Worm (Caenorhabditis elegans): ENCODE data around the gene C55C3.7.

C55C3.7 gene

DNA sequence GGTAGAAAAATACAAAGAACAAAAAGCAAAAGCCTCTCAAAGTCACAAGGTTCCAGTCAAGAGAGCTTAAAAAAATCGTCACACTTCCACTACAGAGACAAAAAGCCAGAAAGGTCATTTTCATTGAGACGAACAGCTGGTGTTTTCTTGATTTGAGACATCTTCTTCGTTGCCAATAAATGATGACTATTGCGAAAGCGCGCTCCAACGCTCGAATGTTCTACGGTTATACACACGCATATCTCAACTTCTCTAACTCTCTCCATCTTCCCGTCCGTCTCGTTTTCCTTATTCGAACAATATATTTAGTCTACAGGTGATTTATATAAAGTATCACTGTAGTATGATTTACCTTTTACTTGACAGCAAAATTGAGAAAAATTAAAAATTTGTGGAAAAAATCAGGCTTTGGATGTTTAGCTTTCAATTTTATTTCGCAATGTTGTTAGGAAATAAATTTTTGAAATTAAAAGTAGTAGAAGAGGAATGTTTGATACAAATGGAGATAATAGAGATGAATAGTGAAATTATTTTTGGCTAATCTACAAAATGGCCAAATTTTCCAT, 17.0 kb downstream of the C55C3.7 start (continued):
- TF ChIP-seq daf-16 (GFP tag; optimal IDR thresholded peaks at IDR 0.05) (peak in 1 of 2 experiments; percentile 5), daf-16 (tag; optimal IDR thresholded peaks at IDR 0.05) (peak; percentile 15), dmd-9 (GFP tag; IDR thresholded peaks at IDR 0.05) (no peak), R02D3.7 (tag; optimal IDR thresholded peaks at IDR 0.05) (no peak), mxl-3 (GFP tag; optimal IDR thresholded peaks at IDR 0.05) (no peak), ama-1 (optimal IDR thresholded peaks at IDR 0.05) (no peak), gei-8 (GFP tag; optimal IDR thresholded peaks at IDR 0.05) (no peak), lin-13 (GFP tag; optimal IDR thresholded peaks at IDR 0.05) (peak; percentile 67), madf-5 (GFP tag; IDR thresholded peaks at IDR 0.05) (no peak), F37D6.2 (tag; optimal IDR thresholded peaks at IDR 0.05) (no peak), zip-11 (GFP tag; IDR thresholded peaks at IDR 0.05) (no peak), hlh-11 (tag; optimal IDR thresholded peaks at IDR 0.05) (peak; percentile 81), spr-1 (tag; optimal IDR thresholded peaks at IDR 0.05) (no peak), nhr-237 (tag; optimal IDR thresholded peaks at IDR 0.05) (no peak), madf-9 (GFP tag; conservative IDR thresholded peaks at IDR 0.05) (no peak), aha-1 (tag) (peak; percentile 97), ZK337.2 (GFP tag; IDR thresholded peaks at IDR 0.05) (no peak)

DNA sequence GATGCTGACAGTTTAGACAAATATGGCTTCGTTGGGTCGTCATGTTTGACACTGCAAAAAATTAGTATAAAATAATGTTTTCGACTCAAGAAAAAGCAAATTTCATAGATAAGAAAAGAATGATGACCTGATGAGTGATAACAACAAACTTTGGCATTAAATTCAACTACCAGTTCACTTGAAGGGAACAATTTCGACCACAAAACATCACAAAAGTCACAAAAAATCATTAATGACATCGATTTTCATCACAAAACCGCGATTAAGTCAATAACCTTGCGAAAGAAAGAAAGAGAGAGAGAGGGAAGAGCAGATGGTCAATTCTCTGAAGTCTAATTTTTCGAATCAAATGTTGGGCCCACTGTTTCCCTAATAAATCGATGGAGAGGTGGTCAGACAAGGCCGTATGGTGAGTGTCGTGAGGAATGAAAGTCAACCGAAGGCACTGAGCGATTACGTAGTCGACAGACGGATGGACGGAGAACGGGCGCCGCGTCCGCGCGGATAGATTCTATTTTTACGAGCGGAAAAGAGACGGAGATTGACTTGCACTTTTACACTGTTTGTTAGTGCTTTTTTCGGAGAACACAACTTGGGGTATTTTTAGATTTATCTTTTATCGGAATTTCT, 18.0 kb downstream of the C55C3.7 start, which contains the start of gene bec-1:
Gene bec-1 (minus strand): TSS at position 51 of the 630 bp plus-strand sequence.
- TF ChIP-seq madf-9 (GFP tag; conservative IDR thresholded peaks at IDR 0.05) (0 out of 2 replicates have a peak, but pooled peaks have one; percentile 9), nhr-41 (GFP tag; IDR thresholded peaks at IDR 0.05) (no peak), mes-2 (tag; optimal IDR thresholded peaks at IDR 0.05; ENCODE audit: poor library complexity, severe bottlenecking) (no peak), nhr-28 (tag; optimal IDR thresholded peaks at IDR 0.05) (peak; percentile 8), hmg-1.1 (GFP tag; IDR thresholded peaks at IDR 0.05) (0 out of 2 replicates have a peak, but pooled peaks have one; percentile 10), unc-62 (GFP tag; optimal IDR thresholded peaks at IDR 0.05 in 1 of 2) (peak in 1 of 2 experiments; percentile 28), unc-62 (tag; optimal IDR thresholded peaks at IDR 0.05) (no peak), snpc-1.2 (GFP tag; IDR thresholded peaks at IDR 0.05) (no peak), F10B5.3 (tag; optimal IDR thresholded peaks at IDR 0.05) (no peak), hlh-11 (tag; optimal IDR thresholded peaks at IDR 0.05) (peak; percentile 31), aha-1 (tag) (peak; percentile 19), daf-16 (GFP tag; optimal IDR thresholded peaks at IDR 0.05) (no peak), daf-16 (tag; optimal IDR thresholded peaks at IDR 0.05) (peak; percentile 10), nhr-111 (GFP tag; optimal IDR thresholded peaks at IDR 0.05) (no peak), dmd-6 (GFP tag; IDR thresholded peaks at IDR 0.05) (0 out of 2 replicates have a peak, but pooled peaks have one; percentile 21), F49E8.2 (tag; optimal IDR thresholded peaks at IDR 0.05; ENCODE audit: borderline replicate concordance) (no peak), mxl-3 (GFP tag; optimal IDR thresholded peaks at IDR 0.05) (peak; percentile 40), spr-1 (tag; optimal IDR thresholded peaks at IDR 0.05) (no peak), attf-4 (tag; optimal IDR thresholded peaks at IDR 0.05) (no peak)

DNA sequence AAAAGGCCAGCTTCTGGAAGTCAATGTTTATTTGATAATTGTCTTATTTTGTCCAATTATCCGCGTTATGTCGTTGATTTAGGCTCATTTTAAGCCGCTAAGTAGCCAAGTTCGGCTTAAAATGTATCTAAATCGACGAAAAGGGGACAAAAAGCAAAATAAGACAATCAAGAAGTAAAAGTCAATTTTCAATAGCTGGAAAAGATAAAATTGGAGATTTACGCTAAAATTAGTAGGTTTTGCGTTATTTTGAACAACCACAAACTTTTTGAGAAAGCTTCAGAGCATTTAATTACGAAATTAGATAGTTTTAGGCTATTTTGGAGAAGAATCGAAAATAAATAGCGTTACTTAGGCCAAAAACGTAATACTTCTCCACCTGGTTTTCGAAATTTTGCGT, 19.6 kb downstream of the C55C3.7 start:
- TF ChIP-seq php-3 (GFP tag; IDR thresholded peaks at IDR 0.05) (no peak), R02D3.7 (tag; optimal IDR thresholded peaks at IDR 0.05) (no peak), unc-39 (tag; optimal IDR thresholded peaks at IDR 0.05) (no peak), nhr-111 (GFP tag; optimal IDR thresholded peaks at IDR 0.05) (no peak), lsy-2 (tag; optimal IDR thresholded peaks at IDR 0.05) (no peak), daf-16 (GFP tag; optimal IDR thresholded peaks at IDR 0.05) (no peak), daf-16 (tag; optimal IDR thresholded peaks at IDR 0.05) (peak; percentile 1), aha-1 (tag) (peak; percentile 94), T20F7.1 (GFP tag; optimal IDR thresholded peaks at IDR 0.05) (no peak), spr-1 (tag; optimal IDR thresholded peaks at IDR 0.05) (no peak), nhr-41 (GFP tag; IDR thresholded peaks at IDR 0.05) (no peak), zag-1 (tag; optimal IDR thresholded peaks at IDR 0.05) (no peak), tra-1 (GFP tag; IDR thresholded peaks at IDR 0.05) (no peak)

All from whole organism, L4 larva.